Worm (Caenorhabditis elegans) whole organism, mixed stage, embryonic: ENCODE data around the gene H12D21.11.

Source experiments
- M03D4.4 ChIP-seq: sonication (generic microtip); optimal IDR thresholded peaks from 2 replicates; lab custom pipeline; 2017; ENCODE audit warnings: mild to moderate bottlenecking, missing genetic modification characterization, missing compliant biosample characterization
- bed-3 ChIP-seq: fragments of 200-800 bp; sonication (Bioruptor generic); optimal IDR thresholded peaks from 3 replicates; lab custom pipeline; 2018; ENCODE audit warnings: mild to moderate bottlenecking, missing genetic modification characterization, moderate library complexity, missing compliant biosample characterization
- ceh-39 ChIP-seq: fragments of 150-350 bp; optimal IDR thresholded peaks from 2 replicates; lab custom pipeline; 2014; ENCODE audit warnings: missing biosample characterization, missing genetic modification characterization
- ceh-83 ChIP-seq: fragments of 200-800 bp; sonication (Bioruptor generic); optimal IDR thresholded peaks from 2 replicates; lab custom pipeline; 2018; ENCODE audit warnings: mild to moderate bottlenecking, missing genetic modification characterization, missing compliant biosample characterization
- ces-1 ChIP-seq: fragments of 150-350 bp; optimal IDR thresholded peaks from 2 replicates; lab custom pipeline; 2014; ENCODE audit warnings: missing biosample characterization, missing genetic modification reagents, missing genetic modification characterization
- cnd-1 ChIP-seq: fragments of 200-800 bp; sonication (Bioruptor generic); optimal IDR thresholded peaks from 2 replicates; lab custom pipeline; 2018; ENCODE audit warnings: mild to moderate bottlenecking, missing genetic modification characterization, missing compliant biosample characterization
- drap-1 ChIP-seq: fragments of 200-800 bp; sonication (Bioruptor generic); optimal IDR thresholded peaks from 3 replicates; lab custom pipeline; 2018; ENCODE audit warnings: mild to moderate bottlenecking, missing genetic modification characterization, missing compliant biosample characterization
- elt-1 ChIP-seq: sonication (generic microtip); optimal IDR thresholded peaks from 2 replicates; lab custom pipeline; 2017; ENCODE audit warnings: missing genetic modification characterization, mild to moderate bottlenecking, missing compliant biosample characterization, antibody characterized with exemption, moderate library complexity, borderline replicate concordance; ENCODE audit not compliant: insufficient read depth
- elt-3 ChIP-seq: fragments of 150-350 bp; optimal IDR thresholded peaks from 2 replicates; lab custom pipeline; 2014; ENCODE audit warnings: missing biosample characterization, missing genetic modification characterization
- flh-1 ChIP-seq: fragments of 200-800 bp; sonication (Bioruptor generic); optimal IDR thresholded peaks from 2 replicates; lab custom pipeline; 2018; ENCODE audit warnings: mild to moderate bottlenecking, missing genetic modification characterization, moderate library complexity, missing compliant biosample characterization
- hlh-1 ChIP-seq: fragments of 150-350 bp; optimal IDR thresholded peaks from 2 replicates; lab custom pipeline; 2014; ENCODE audit warnings: missing biosample characterization, missing genetic modification reagents, missing genetic modification characterization
- lin-13 ChIP-seq: fragments of 150-350 bp; optimal IDR thresholded peaks from 2 replicates; lab custom pipeline; 2014; ENCODE audit warnings: missing biosample characterization, missing genetic modification characterization
- lin-32 ChIP-seq: fragments of 200-800 bp; sonication (Bioruptor generic); optimal IDR thresholded peaks from 2 replicates; lab custom pipeline; 2018; ENCODE audit warnings: mild to moderate bottlenecking, missing genetic modification characterization, missing compliant biosample characterization
- lsy-2 ChIP-seq: fragments of 150-350 bp; optimal IDR thresholded peaks from 2 replicates; lab custom pipeline; 2014; ENCODE audit warnings: missing biosample characterization, missing genetic modification characterization
- mab-5 ChIP-seq: fragments of 150-350 bp; optimal IDR thresholded peaks from 2 replicates; lab custom pipeline; 2014; ENCODE audit warnings: missing biosample characterization, missing genetic modification characterization
- mep-1 ChIP-seq: fragments of 150-350 bp; optimal IDR thresholded peaks from 2 replicates; lab custom pipeline; 2017; ENCODE audit warnings: missing biosample characterization, missing genetic modification reagents, missing genetic modification characterization, inconsistent platforms
- mls-2 ChIP-seq: sonication (generic microtip); optimal IDR thresholded peaks from 2 replicates; lab custom pipeline; 2016; ENCODE audit warnings: mild to moderate bottlenecking, missing genetic modification characterization, moderate library complexity, missing compliant biosample characterization
- nhr-12 ChIP-seq: fragments of 150-350 bp; optimal IDR thresholded peaks from 2 replicates; lab custom pipeline; 2014; ENCODE audit warnings: missing biosample characterization, missing genetic modification characterization
- nhr-2 ChIP-seq: fragments of 150-350 bp; optimal IDR thresholded peaks from 2 replicates; lab custom pipeline; 2014; ENCODE audit warnings: missing biosample characterization, missing genetic modification characterization
- nhr-237 ChIP-seq: fragments of 150-350 bp; optimal IDR thresholded peaks from 2 replicates; lab custom pipeline; 2014; ENCODE audit warnings: missing biosample characterization, missing genetic modification characterization
- nhr-28 ChIP-seq: fragments of 150-350 bp; optimal IDR thresholded peaks from 2 replicates; lab custom pipeline; 2014; ENCODE audit warnings: missing biosample characterization, missing genetic modification characterization
- pha-4 ChIP-seq: fragments of 150-350 bp; optimal IDR thresholded peaks from 2 replicates; lab custom pipeline; 2018; ENCODE audit warnings: missing biosample characterization, missing genetic modification reagents, missing genetic modification characterization
- sem-2 ChIP-seq: fragments of 200-800 bp; sonication (Bioruptor generic); optimal IDR thresholded peaks from 2 replicates; lab custom pipeline; 2018; ENCODE audit warnings: mild to moderate bottlenecking, missing genetic modification characterization, missing compliant biosample characterization
- snpc-4 ChIP-seq: fragments of 150-350 bp; optimal IDR thresholded peaks from 2 replicates; lab custom pipeline; 2014; ENCODE audit warnings: missing biosample characterization, missing genetic modification characterization
- sptf-1 ChIP-seq: sonication (generic microtip); optimal IDR thresholded peaks from 2 replicates; lab custom pipeline; 2017; ENCODE audit warnings: mild to moderate bottlenecking, missing genetic modification characterization, moderate library complexity, missing compliant biosample characterization
- tbx-8 ChIP-seq: fragments of 200-800 bp; sonication (Bioruptor generic); optimal IDR thresholded peaks from 2 replicates; lab custom pipeline; 2018; ENCODE audit warnings: mild to moderate bottlenecking, missing genetic modification characterization, moderate library complexity, missing compliant biosample characterization
- unc-39 ChIP-seq: fragments of 150-350 bp; optimal IDR thresholded peaks from 2 replicates; lab custom pipeline; 2014; ENCODE audit warnings: missing biosample characterization, missing genetic modification characterization
- unc-62 ChIP-seq: fragments of 150-350 bp; optimal IDR thresholded peaks from 2 replicates; lab custom pipeline; 2014; ENCODE audit warnings: missing biosample characterization, missing genetic modification reagents, missing genetic modification characterization
- zip-8 ChIP-seq: fragments of 150-350 bp; optimal IDR thresholded peaks from 2 replicates; lab custom pipeline; 2014; ENCODE audit warnings: missing biosample characterization, missing genetic modification characterization
- ztf-11 ChIP-seq: fragments of 150-350 bp; optimal IDR thresholded peaks from 2 replicates; lab custom pipeline; 2014; ENCODE audit warnings: missing biosample characterization, missing genetic modification characterization

H12D21.11 gene

ce11 chrV:14928248-14928647 lies 12.5 kb downstream of the H12D21.11 start, which contains the start of gene srg-55:
TSS of gene srg-55 (minus strand) at chrV:14928348.
- TF ChIP-seq cnd-1 (no peak), pha-4 (tag; lab: Kevin White, UChicago) (no peak), M03D4.4 (no peak), snpc-4 (tag; lab: Kevin White, UChicago) (no peak), tbx-8 (GFP tag; lab: Kevin White, UChicago) (no peak), ceh-39 (tag; lab: Kevin White, UChicago) (no peak), flh-1 (GFP tag; lab: Kevin White, UChicago) (no peak), mep-1 (tag; lab: Kevin White, UChicago) (no peak), elt-1 (tag; lab: Kevin White, UChicago) (no peak), elt-3 (tag; lab: Kevin White, UChicago) (no peak), nhr-28 (tag; lab: Kevin White, UChicago) (no peak), sem-2 (GFP tag; lab: Kevin White, UChicago) (no peak), nhr-2 (tag; lab: Kevin White, UChicago) (no peak), sptf-1 (tag; lab: Kevin White, UChicago) (no peak), lin-13 (no peak), unc-62 (GFP tag; lab: Kevin White, UChicago) (no peak), mls-2 (tag; lab: Kevin White, UChicago) (no peak), mab-5 (tag; lab: Kevin White, UChicago) (no peak)

- no peak for TF ChIP-seq cnd-1
- TF ChIP-seq nhr-2 (tag; lab: Kevin White, UChicago): no peak
- peak; percentile 15 for TF ChIP-seq ces-1 (GFP tag; lab: Kevin White, UChicago)
These were observed 14.5 kb downstream of the H12D21.11 start for ce11 chrV:14930168-14930567.

- no peak for TF ChIP-seq ceh-83 (GFP tag; lab: Kevin White, UChicago)
- TF ChIP-seq nhr-2 (tag; lab: Kevin White, UChicago): no peak
- TF ChIP-seq ceh-39 (tag; lab: Kevin White, UChicago): no peak
- TF ChIP-seq lin-13: no peak
- TF ChIP-seq M03D4.4: no peak
- TF ChIP-seq mab-5 (tag; lab: Kevin White, UChicago): no peak
- TF ChIP-seq nhr-237: no peak
- TF ChIP-seq lin-32 (GFP tag; lab: Kevin White, UChicago): no peak
- no peak for TF ChIP-seq unc-62 (GFP tag; lab: Kevin White, UChicago)
- no peak for TF ChIP-seq ztf-11 (tag; lab: Kevin White, UChicago)
- TF ChIP-seq mep-1 (tag; lab: Kevin White, UChicago): no peak
- no peak for TF ChIP-seq ces-1 (GFP tag; lab: Kevin White, UChicago)
- TF ChIP-seq unc-39: no peak
- TF ChIP-seq nhr-12 (tag; lab: Kevin White, UChicago): no peak
- no peak for TF ChIP-seq snpc-4 (tag; lab: Kevin White, UChicago)
- TF ChIP-seq nhr-28 (tag; lab: Kevin White, UChicago): no peak
- no peak for TF ChIP-seq lsy-2 (tag; lab: Kevin White, UChicago)
- TF ChIP-seq hlh-1: no peak
- no peak for TF ChIP-seq sem-2 (GFP tag; lab: Kevin White, UChicago)
- no peak for TF ChIP-seq mls-2 (tag; lab: Kevin White, UChicago)
These were observed 17.9 kb downstream of the H12D21.11 start for ce11 chrV:14933450-14934218.

ce11 chrV:14936587-14936986 lies 20.9 kb downstream of the H12D21.11 start, which contains the start of gene C30G7.2:
TSS of gene C30G7.2 (plus strand) at chrV:14936887.
- TF ChIP-seq bed-3 (GFP tag; lab: Kevin White, UChicago) (no peak), ceh-39 (tag; lab: Kevin White, UChicago) (no peak), zip-8 (tag; lab: Kevin White, UChicago) (no peak), lin-13 (no peak), mep-1 (tag; lab: Kevin White, UChicago) (no peak), flh-1 (GFP tag; lab: Kevin White, UChicago) (no peak), drap-1 (GFP tag; lab: Kevin White, UChicago) (no peak)

- TF ChIP-seq zip-8 (tag; lab: Kevin White, UChicago) (peak; percentile 96), mls-2 (tag; lab: Kevin White, UChicago) (no peak)
- TF ChIP-seq, all 35 proteins: peak for 1
These were observed 27.2 kb downstream of the H12D21.11 start for ce11 chrV:14942898-14943297.
